Worm (Caenorhabditis elegans): ENCODE measurements around the gene perm-4.

- no peak for TF ChIP-seq tbx-2 (tag; optimal IDR thresholded peaks at IDR 0.05)
- TF ChIP-seq skn-1 (tag; optimal IDR thresholded peaks at IDR 0.05), result no peak
- no peak for TF ChIP-seq ama-1 (optimal IDR thresholded peaks at IDR 0.05)
These were observed 11.8 kb upstream of the perm-4 start, which contains the start of gene C44B12.6 for ce11 chrIV:1136658-1137057.
